Worm (Caenorhabditis elegans) whole organism, mixed stage, embryonic: Measurements from ENCODE around the gene cpg-18.

Source experiments
- M03D4.4 ChIP-seq: sonication (generic microtip); optimal IDR thresholded peaks from 2 replicates; lab custom pipeline; 2017; ENCODE audit warnings: mild to moderate bottlenecking, missing genetic modification characterization, missing compliant biosample characterization
- blmp-1 ChIP-seq: fragments of 150-350 bp; optimal IDR thresholded peaks from 2 replicates; lab custom pipeline; 2014; ENCODE audit warnings: missing biosample characterization, missing genetic modification characterization
- ceh-39 ChIP-seq: fragments of 150-350 bp; optimal IDR thresholded peaks from 2 replicates; lab custom pipeline; 2014; ENCODE audit warnings: missing biosample characterization, missing genetic modification characterization
- ceh-43 ChIP-seq: fragments of 200-800 bp; sonication (Bioruptor generic); optimal IDR thresholded peaks from 2 replicates; lab custom pipeline; 2018; ENCODE audit warnings: mild to moderate bottlenecking, missing genetic modification characterization, moderate library complexity, missing compliant biosample characterization
- ceh-83 ChIP-seq: fragments of 200-800 bp; sonication (Bioruptor generic); optimal IDR thresholded peaks from 2 replicates; lab custom pipeline; 2018; ENCODE audit warnings: mild to moderate bottlenecking, missing genetic modification characterization, missing compliant biosample characterization
- ces-1 ChIP-seq: fragments of 150-350 bp; optimal IDR thresholded peaks from 2 replicates; lab custom pipeline; 2014; ENCODE audit warnings: missing biosample characterization, missing genetic modification reagents, missing genetic modification characterization
- cnd-1 ChIP-seq: fragments of 200-800 bp; sonication (Bioruptor generic); optimal IDR thresholded peaks from 2 replicates; lab custom pipeline; 2018; ENCODE audit warnings: mild to moderate bottlenecking, missing genetic modification characterization, missing compliant biosample characterization
- drap-1 ChIP-seq: fragments of 200-800 bp; sonication (Bioruptor generic); optimal IDR thresholded peaks from 3 replicates; lab custom pipeline; 2018; ENCODE audit warnings: mild to moderate bottlenecking, missing genetic modification characterization, missing compliant biosample characterization
- elt-1 ChIP-seq: sonication (generic microtip); optimal IDR thresholded peaks from 2 replicates; lab custom pipeline; 2017; ENCODE audit warnings: missing genetic modification characterization, mild to moderate bottlenecking, missing compliant biosample characterization, antibody characterized with exemption, moderate library complexity, borderline replicate concordance; ENCODE audit not compliant: insufficient read depth
- elt-3 ChIP-seq: fragments of 150-350 bp; optimal IDR thresholded peaks from 2 replicates; lab custom pipeline; 2014; ENCODE audit warnings: missing biosample characterization, missing genetic modification characterization
- flh-1 ChIP-seq: fragments of 200-800 bp; sonication (Bioruptor generic); optimal IDR thresholded peaks from 2 replicates; lab custom pipeline; 2018; ENCODE audit warnings: mild to moderate bottlenecking, missing genetic modification characterization, moderate library complexity, missing compliant biosample characterization
- hlh-1 ChIP-seq: fragments of 150-350 bp; optimal IDR thresholded peaks from 2 replicates; lab custom pipeline; 2014; ENCODE audit warnings: missing biosample characterization, missing genetic modification reagents, missing genetic modification characterization
- lin-13 ChIP-seq: fragments of 150-350 bp; optimal IDR thresholded peaks from 2 replicates; lab custom pipeline; 2014; ENCODE audit warnings: missing biosample characterization, missing genetic modification characterization
- lin-32 ChIP-seq: fragments of 200-800 bp; sonication (Bioruptor generic); optimal IDR thresholded peaks from 2 replicates; lab custom pipeline; 2018; ENCODE audit warnings: mild to moderate bottlenecking, missing genetic modification characterization, missing compliant biosample characterization
- lsy-2 ChIP-seq: fragments of 150-350 bp; optimal IDR thresholded peaks from 2 replicates; lab custom pipeline; 2014; ENCODE audit warnings: missing biosample characterization, missing genetic modification characterization
- mab-5 ChIP-seq: fragments of 150-350 bp; optimal IDR thresholded peaks from 2 replicates; lab custom pipeline; 2014; ENCODE audit warnings: missing biosample characterization, missing genetic modification characterization
- mls-2 ChIP-seq: sonication (generic microtip); optimal IDR thresholded peaks from 2 replicates; lab custom pipeline; 2016; ENCODE audit warnings: mild to moderate bottlenecking, missing genetic modification characterization, moderate library complexity, missing compliant biosample characterization
- nhr-12 ChIP-seq: fragments of 150-350 bp; optimal IDR thresholded peaks from 2 replicates; lab custom pipeline; 2014; ENCODE audit warnings: missing biosample characterization, missing genetic modification characterization
- nhr-2 ChIP-seq: fragments of 150-350 bp; optimal IDR thresholded peaks from 2 replicates; lab custom pipeline; 2014; ENCODE audit warnings: missing biosample characterization, missing genetic modification characterization
- nhr-237 ChIP-seq: fragments of 150-350 bp; optimal IDR thresholded peaks from 2 replicates; lab custom pipeline; 2014; ENCODE audit warnings: missing biosample characterization, missing genetic modification characterization
- pha-4 ChIP-seq: fragments of 150-350 bp; optimal IDR thresholded peaks from 2 replicates; lab custom pipeline; 2018; ENCODE audit warnings: missing biosample characterization, missing genetic modification reagents, missing genetic modification characterization
- snpc-4 ChIP-seq: fragments of 150-350 bp; optimal IDR thresholded peaks from 2 replicates; lab custom pipeline; 2014; ENCODE audit warnings: missing biosample characterization, missing genetic modification characterization
- sptf-1 ChIP-seq: sonication (generic microtip); optimal IDR thresholded peaks from 2 replicates; lab custom pipeline; 2017; ENCODE audit warnings: mild to moderate bottlenecking, missing genetic modification characterization, moderate library complexity, missing compliant biosample characterization
- unc-120 ChIP-seq: sonication (generic microtip); optimal IDR thresholded peaks from 2 replicates; lab custom pipeline; 2017; ENCODE audit warnings: missing genetic modification characterization, missing compliant biosample characterization; ENCODE audit not compliant: poor library complexity, severe bottlenecking
- unc-39 ChIP-seq: fragments of 150-350 bp; optimal IDR thresholded peaks from 2 replicates; lab custom pipeline; 2014; ENCODE audit warnings: missing biosample characterization, missing genetic modification characterization
- unc-62 ChIP-seq: fragments of 150-350 bp; optimal IDR thresholded peaks from 2 replicates; lab custom pipeline; 2014; ENCODE audit warnings: missing biosample characterization, missing genetic modification reagents, missing genetic modification characterization
- zip-8 ChIP-seq: fragments of 150-350 bp; optimal IDR thresholded peaks from 2 replicates; lab custom pipeline; 2014; ENCODE audit warnings: missing biosample characterization, missing genetic modification characterization
- ztf-11 ChIP-seq: fragments of 150-350 bp; optimal IDR thresholded peaks from 2 replicates; lab custom pipeline; 2014; ENCODE audit warnings: missing biosample characterization, missing genetic modification characterization

The cpg-18 gene

ce11 chrIV:5761211-5761907 lies 26.5 kb downstream of the cpg-18 start:
- TF ChIP-seq lin-13 (tag; lab: Kevin White, UChicago) (no peak), M03D4.4 (tag; lab: Kevin White, UChicago) (no peak), nhr-2 (tag; lab: Kevin White, UChicago) (no peak), elt-1 (peak; percentile 85), elt-3 (tag; lab: Kevin White, UChicago) (no peak)

- TF ChIP-seq elt-3 (tag; lab: Kevin White, UChicago) = no peak
- TF ChIP-seq ces-1 = no peak
- no peak for TF ChIP-seq snpc-4 (tag; lab: Kevin White, UChicago)
- TF ChIP-seq cnd-1 (tag; lab: Kevin White, UChicago) = no peak
- no peak for TF ChIP-seq nhr-237 (tag; lab: Kevin White, UChicago)
- no peak for TF ChIP-seq flh-1
- TF ChIP-seq zip-8 (tag; lab: Kevin White, UChicago) = no peak
- TF ChIP-seq blmp-1 (tag; lab: Kevin White, UChicago) = no peak
- TF ChIP-seq ceh-39 (tag; lab: Kevin White, UChicago) = no peak
- TF ChIP-seq drap-1 (GFP tag; lab: Kevin White, UChicago) = no peak
- TF ChIP-seq pha-4 = no peak
- TF ChIP-seq sptf-1 (tag; lab: Kevin White, UChicago) = no peak
- no peak for TF ChIP-seq ceh-43 (GFP tag; lab: Kevin White, UChicago)
Measured at ce11 chrIV:5762770-5763169, 27.9 kb downstream of the cpg-18 start.

ce11 chrIV:5764392-5764791 lies 29.6 kb downstream of the cpg-18 start:
- TF ChIP-seq flh-1 (no peak), ceh-83 (GFP tag; lab: Kevin White, UChicago) (no peak), drap-1 (GFP tag; lab: Kevin White, UChicago) (no peak), pha-4 (no peak), nhr-237 (tag; lab: Kevin White, UChicago) (no peak), M03D4.4 (tag; lab: Kevin White, UChicago) (no peak), mls-2 (tag; lab: Kevin White, UChicago) (no peak), blmp-1 (tag; lab: Kevin White, UChicago) (no peak), ceh-43 (GFP tag; lab: Kevin White, UChicago) (no peak), nhr-12 (tag; lab: Kevin White, UChicago) (no peak), sptf-1 (tag; lab: Kevin White, UChicago) (no peak), ztf-11 (tag; lab: Kevin White, UChicago) (no peak), lin-32 (GFP tag; lab: Kevin White, UChicago) (no peak)

ce11 chrIV:5765652-5766051 lies 30.8 kb downstream of the cpg-18 start:
- no peak for TF ChIP-seq unc-39 (tag; lab: Kevin White, UChicago)

ce11 chrIV:5766804-5767203 lies 32.0 kb downstream of the cpg-18 start:
- TF ChIP-seq elt-1 = peak; percentile 49
- no peak for TF ChIP-seq zip-8 (tag; lab: Kevin White, UChicago)

ce11 chrIV:5778342-5778741 lies 43.5 kb downstream of the cpg-18 start:
- TF ChIP-seq mab-5 = no peak
- no peak for TF ChIP-seq blmp-1 (tag; lab: Kevin White, UChicago)
- no peak for TF ChIP-seq pha-4
- no peak for TF ChIP-seq lsy-2 (tag; lab: Kevin White, UChicago)
- TF ChIP-seq unc-120 (tag; lab: Kevin White, UChicago) = no peak
- no peak for TF ChIP-seq unc-39 (tag; lab: Kevin White, UChicago)
- TF ChIP-seq nhr-12 (tag; lab: Kevin White, UChicago) = no peak
- no peak for TF ChIP-seq M03D4.4 (tag; lab: Kevin White, UChicago)
- no peak for TF ChIP-seq ztf-11 (tag; lab: Kevin White, UChicago)
- TF ChIP-seq unc-62 (GFP tag; lab: Kevin White, UChicago) = no peak
- no peak for TF ChIP-seq drap-1 (GFP tag; lab: Kevin White, UChicago)
- no peak for TF ChIP-seq flh-1
- TF ChIP-seq hlh-1 (tag; lab: Kevin White, UChicago) = no peak
- TF ChIP-seq mls-2 (tag; lab: Kevin White, UChicago) = no peak
- TF ChIP-seq snpc-4 (tag; lab: Kevin White, UChicago) = no peak
- no peak for TF ChIP-seq ces-1
- no peak for TF ChIP-seq nhr-2 (tag; lab: Kevin White, UChicago)
- no peak for TF ChIP-seq ceh-39 (tag; lab: Kevin White, UChicago)
- no peak for TF ChIP-seq sptf-1 (tag; lab: Kevin White, UChicago)
- no peak for TF ChIP-seq cnd-1 (tag; lab: Kevin White, UChicago)
- TF ChIP-seq, all 35 proteins: peak for 0
